Fruit fly (Drosophila melanogaster): Measurements from ENCODE around the gene ari-1.

ari-1 gene

dm6 chrX:18136059-18136458, 1.5 kb downstream of the ari-1 start (continued):
- no peak for TF ChIP-seq CG6276 (GFP tag; optimal IDR thresholded peaks at IDR 0.05)
- TF ChIP-seq CG11294 (GFP tag; IDR thresholded peaks at IDR 0.05), result no peak; the same call in 1 of the 2 replicates
- TF ChIP-seq spab (GFP tag; optimal IDR thresholded peaks at IDR 0.05), result no peak
- TF ChIP-seq CG9139 (GFP tag; optimal IDR thresholded peaks at IDR 0.05), result no peak
- TF ChIP-seq CG8119 (GFP tag; IDR thresholded peaks at IDR 0.05), result peak; percentile 51; the same call in 2 of the 3 replicates
- peak; percentile 13 for TF ChIP-seq Eip78C (GFP tag)
- peak; percentile 46 for TF ChIP-seq cyc (GFP tag; optimal IDR thresholded peaks at IDR 0.05)
- TF ChIP-seq Sox15 (GFP tag; optimal IDR thresholded peaks at IDR 0.05), result peak; percentile 25
- no peak for TF ChIP-seq Eip75B (GFP tag; optimal IDR thresholded peaks at IDR 0.05)
- peak; percentile 53 for TF ChIP-seq Hr4 (GFP tag; optimal IDR thresholded peaks at IDR 0.05)
- TF ChIP-seq achi (GFP tag; optimal IDR thresholded peaks at IDR 0.05), result peak; percentile 48
- TF ChIP-seq OdsH (GFP tag; optimal IDR thresholded peaks at IDR 0.05), result peak; percentile 43
- TF ChIP-seq Sox14 (GFP tag; optimal IDR thresholded peaks at IDR 0.05), result no peak
- peak; percentile 17 for TF ChIP-seq Sox102F (GFP tag; optimal IDR thresholded peaks at IDR 0.05)
- peak in 1 of 2 experiments; percentile 0 for TF ChIP-seq salr (GFP tag; optimal IDR thresholded peaks at IDR 0.05)
- no peak for TF ChIP-seq CG16779 (tag; optimal IDR thresholded peaks at IDR 0.05)
- TF ChIP-seq Hr39 (GFP tag; optimal IDR thresholded peaks at IDR 0.05), result peak; percentile 61
- TF ChIP-seq CG3032 (tag; optimal IDR thresholded peaks at IDR 0.05), result no peak
- TF ChIP-seq Ets21C (GFP tag; optimal IDR thresholded peaks at IDR 0.05), result no peak
- TF ChIP-seq Smox (GFP tag; optimal IDR thresholded peaks at IDR 0.05), result peak; percentile 15
- TF ChIP-seq eg (GFP tag; IDR thresholded peaks at IDR 0.05), result peak; percentile 63; the same call in 2 of the 3 replicates
- TF ChIP-seq CG31627 (GFP tag; optimal IDR thresholded peaks at IDR 0.05), result peak; percentile 62

dm6 chrX:18130168-18130567, 7.4 kb downstream of the ari-1 start, which contains the start of gene CG43133:
Gene CG43133 (minus strand): TSS chrX:18130178.
- TF ChIP-seq CG8319 (GFP tag; optimal IDR thresholded peaks at IDR 0.05), result no peak
- no peak for TF ChIP-seq fd85E (GFP tag; optimal IDR thresholded peaks at IDR 0.05)
- peak; percentile 88 for TF ChIP-seq svp (GFP tag)
- TF ChIP-seq Eip78C (GFP tag), result peak; percentile 54
- no peak for TF ChIP-seq CG11902 (GFP tag; optimal IDR thresholded peaks at IDR 0.05)

- TF ChIP-seq vri (GFP tag; optimal IDR thresholded peaks at IDR 0.05) (no peak), CG8319 (GFP tag; optimal IDR thresholded peaks at IDR 0.05) (no peak), CG15336 (GFP tag; IDR thresholded peaks at IDR 0.05) (no peak), fkh (GFP tag; optimal IDR thresholded peaks at IDR 0.05) (no peak), salr (GFP tag; optimal IDR thresholded peaks at IDR 0.05) (no peak), Met (GFP tag; optimal IDR thresholded peaks at IDR 0.05) (no peak)
Observed at dm6 chrX:18129297-18129696, 8.3 kb downstream of the ari-1 start.

- 0 out of 3 replicates have a peak, but pooled peaks have one; percentile 13 for TF ChIP-seq CG8119 (GFP tag; IDR thresholded peaks at IDR 0.05)
- no peak for TF ChIP-seq ss (GFP tag; optimal IDR thresholded peaks at IDR 0.05)
- TF ChIP-seq Blimp-1 (GFP tag; optimal IDR thresholded peaks at IDR 0.05), result no peak
- no peak for TF ChIP-seq Hr4 (GFP tag; optimal IDR thresholded peaks at IDR 0.05)
Observed at dm6 chrX:18125520-18125919, 12.1 kb downstream of the ari-1 start.

dm6 chrX:18118519-18118918, 19.1 kb downstream of the ari-1 start:
- TF ChIP-seq topi (GFP tag; optimal IDR thresholded peaks at IDR 0.05), result no peak
- TF ChIP-seq esn (GFP tag; optimal IDR thresholded peaks at IDR 0.05), result no peak
- no peak for TF ChIP-seq eg (GFP tag; IDR thresholded peaks at IDR 0.05)
- TF ChIP-seq CG11762 (GFP tag; optimal IDR thresholded peaks at IDR 0.05; ENCODE audit: insufficient read depth), result no peak
- no peak for TF ChIP-seq Hr39 (GFP tag; optimal IDR thresholded peaks at IDR 0.05)

All from whole organism, prepupa.